Worm (Caenorhabditis elegans) whole organism, midembryonic: ENCODE measurements around the gene C35D10.10.
A peak's percentile ranks its signal among the peaks of the same experiment; 100 is the strongest.

Experiments used
- T22C8.4 ChIP-seq: fragments of 200-800 bp; sonication (Bioruptor generic); IDR thresholded peaks from 2 replicates; pipeline ENCODE4 v1.3.6; 2022; ENCODE audit warnings: missing genetic modification characterization, missing compliant biosample characterization
- cog-1 ChIP-seq: sonication (generic microtip); optimal IDR thresholded peaks from 2 replicates; lab custom pipeline; 2016; ENCODE audit warnings: missing genetic modification characterization, missing compliant biosample characterization
- flt-1 ChIP-seq: fragments of 200-800 bp; sonication (Bioruptor generic); IDR thresholded peaks from 2 replicates; pipeline ENCODE4 v1.3.6; 2022; ENCODE audit warnings: missing genetic modification characterization, missing compliant biosample characterization
- klf-2 ChIP-seq: fragments of 200-800 bp; sonication (Bioruptor generic); conservative IDR thresholded peaks from 2 replicates; pipeline ENCODE4 v1.3.6; 2022; ENCODE audit warnings: missing genetic modification reagents, missing genetic modification characterization, missing compliant biosample characterization
- med-1 ChIP-seq: sonication (generic microtip); optimal IDR thresholded peaks from 2 replicates; lab custom pipeline; 2017; ENCODE audit warnings: missing genetic modification characterization, mild to moderate bottlenecking, missing compliant biosample characterization, antibody characterized with exemption, missing genetic modification reagents; ENCODE audit not compliant: insufficient read depth
- ref-1 ChIP-seq: fragments of 200-800 bp; sonication (Bioruptor generic); conservative IDR thresholded peaks from 2 replicates; pipeline ENCODE4 v1.3.6; 2022; ENCODE audit warnings: missing genetic modification reagents, missing genetic modification characterization, missing compliant biosample characterization
- tab-1 ChIP-seq: fragments of 200-800 bp; sonication (Bioruptor generic); IDR thresholded peaks from 2 replicates; pipeline ENCODE4 v1.3.6; 2022; ENCODE audit warnings: missing genetic modification characterization, missing compliant biosample characterization
- ztf-23 ChIP-seq: fragments of 200-800 bp; sonication (Bioruptor generic); IDR thresholded peaks from 2 replicates; pipeline ENCODE4 v1.3.6; 2022; ENCODE audit warnings: missing genetic modification reagents, missing genetic modification characterization, missing compliant biosample characterization
- ztf-29 ChIP-seq: fragments of 200-800 bp; sonication (Bioruptor generic); IDR thresholded peaks from 2 replicates; pipeline ENCODE4 v1.3.6; 2022; ENCODE audit warnings: missing genetic modification reagents, missing genetic modification characterization, missing compliant biosample characterization

Gene C35D10.10

ce11 chrIII:4899035-4899578 is 37.5 kb upstream of the C35D10.10 start, which contains the start of gene nhl-2:
nhl-2 (minus strand) TSS chrIII:4899085.
- TF ChIP-seq ztf-29 (GFP tag; lab: Robert Waterston, UW) (no peak), klf-2 (GFP tag; lab: Robert Waterston, UW) (no peak), ref-1 (GFP tag; lab: Robert Waterston, UW) (no peak), cog-1 (tag; lab: Kevin White, UChicago) (no peak), T22C8.4 (GFP tag; lab: Robert Waterston, UW) (no peak), flt-1 (no peak), med-1 (no peak), ztf-23 (GFP tag; lab: Robert Waterston, UW) (no peak), tab-1 (GFP tag; lab: Robert Waterston, UW) (no peak)

ce11 chrIII:4895313-4895712 is 33.7 kb upstream of the C35D10.10 start:
- TF ChIP-seq med-1 (no peak), ref-1 (GFP tag; lab: Robert Waterston, UW) (no peak), klf-2 (GFP tag; lab: Robert Waterston, UW) (no peak), ztf-23 (GFP tag; lab: Robert Waterston, UW) (no peak), cog-1 (tag; lab: Kevin White, UChicago) (no peak), ztf-29 (GFP tag; lab: Robert Waterston, UW) (no peak), flt-1 (no peak), tab-1 (GFP tag; lab: Robert Waterston, UW) (no peak), T22C8.4 (GFP tag; lab: Robert Waterston, UW) (no peak)

- TF ChIP-seq ref-1 (GFP tag; lab: Robert Waterston, UW) (no peak), T22C8.4 (GFP tag; lab: Robert Waterston, UW) (no peak), ztf-29 (GFP tag; lab: Robert Waterston, UW) (no peak), ztf-23 (GFP tag; lab: Robert Waterston, UW) (no peak), cog-1 (tag; lab: Kevin White, UChicago) (no peak), flt-1 (no peak), klf-2 (GFP tag; lab: Robert Waterston, UW) (no peak)
Measured at ce11 chrIII:4893540-4893939, 31.9 kb upstream of the C35D10.10 start, which contains the start of gene F26F4.6. F26F4.6 (minus strand) TSS chrIII:4893640.

- no peak for TF ChIP-seq klf-2 (GFP tag; lab: Robert Waterston, UW)
Measured at ce11 chrIII:4890997-4891396, 29.4 kb upstream of the C35D10.10 start, which contains the start of gene F26F4.5. F26F4.5 (minus strand) TSS chrIII:4891252.

ce11 chrIII:4887291-4887690 is 25.7 kb upstream of the C35D10.10 start, which contains the start of gene clec-6:
clec-6 (minus strand) TSS chrIII:4887444.
- TF ChIP-seq klf-2 (GFP tag; lab: Robert Waterston, UW) (no peak), flt-1 (no peak)

- no peak for TF ChIP-seq ztf-23 (GFP tag; lab: Robert Waterston, UW)
- TF ChIP-seq T22C8.4 (GFP tag; lab: Robert Waterston, UW): no peak
- no peak for TF ChIP-seq flt-1
- no peak for TF ChIP-seq cog-1 (tag; lab: Kevin White, UChicago)
- no peak for TF ChIP-seq ztf-29 (GFP tag; lab: Robert Waterston, UW)
- TF ChIP-seq tab-1 (GFP tag; lab: Robert Waterston, UW): no peak
- TF ChIP-seq med-1: no peak
- no peak for TF ChIP-seq ref-1 (GFP tag; lab: Robert Waterston, UW)
- TF ChIP-seq klf-2 (GFP tag; lab: Robert Waterston, UW): no peak
Measured at ce11 chrIII:4883429-4883828, 21.8 kb upstream of the C35D10.10 start, which contains the start of gene clec-5. clec-5 (minus strand) TSS chrIII:4883606.

- TF ChIP-seq flt-1 (no peak), klf-2 (GFP tag; lab: Robert Waterston, UW) (no peak), ztf-23 (GFP tag; lab: Robert Waterston, UW) (no peak), med-1 (no peak), tab-1 (GFP tag; lab: Robert Waterston, UW) (no peak), ztf-29 (GFP tag; lab: Robert Waterston, UW) (no peak), ref-1 (GFP tag; lab: Robert Waterston, UW) (no peak), cog-1 (tag; lab: Kevin White, UChicago) (no peak), T22C8.4 (GFP tag; lab: Robert Waterston, UW) (no peak)
Measured at ce11 chrIII:4881955-4882354, 20.4 kb upstream of the C35D10.10 start.

- TF ChIP-seq ztf-29 (GFP tag; lab: Robert Waterston, UW) (no peak), med-1 (no peak), ztf-23 (GFP tag; lab: Robert Waterston, UW) (no peak), ref-1 (GFP tag; lab: Robert Waterston, UW) (no peak), klf-2 (GFP tag; lab: Robert Waterston, UW) (no peak), cog-1 (tag; lab: Kevin White, UChicago) (no peak), flt-1 (no peak), T22C8.4 (GFP tag; lab: Robert Waterston, UW) (no peak), tab-1 (GFP tag; lab: Robert Waterston, UW) (no peak)
Measured at ce11 chrIII:4879445-4879844, 17.9 kb upstream of the C35D10.10 start, which contains the start of gene C35D10.1. C35D10.1 (plus strand) TSS chrIII:4879745.

- TF ChIP-seq ztf-23 (GFP tag; lab: Robert Waterston, UW): no peak
- 0 out of 2 replicates have a peak, but pooled peaks have one; percentile 5 for TF ChIP-seq T22C8.4 (GFP tag; lab: Robert Waterston, UW)
Measured at ce11 chrIII:4878281-4878680, 16.7 kb upstream of the C35D10.10 start, which contains the start of the genes tost-1 and arx-6. tost-1 (minus strand) TSS chrIII:4878311. arx-6 (plus strand) TSS chrIII:4878658.

ce11 chrIII:4875663-4876062 is 14.1 kb upstream of the C35D10.10 start:
- no peak for TF ChIP-seq med-1
- TF ChIP-seq flt-1: no peak
- TF ChIP-seq ref-1 (GFP tag; lab: Robert Waterston, UW): no peak
- TF ChIP-seq ztf-23 (GFP tag; lab: Robert Waterston, UW): no peak
- no peak for TF ChIP-seq ztf-29 (GFP tag; lab: Robert Waterston, UW)
- no peak for TF ChIP-seq cog-1 (tag; lab: Kevin White, UChicago)
- no peak for TF ChIP-seq tab-1 (GFP tag; lab: Robert Waterston, UW)
- no peak for TF ChIP-seq T22C8.4 (GFP tag; lab: Robert Waterston, UW)
- no peak for TF ChIP-seq klf-2 (GFP tag; lab: Robert Waterston, UW)
